Fruit fly (Drosophila melanogaster) whole organism, embryonic: ENCODE measurements around the gene Hr78.
A peak's percentile ranks its signal among the peaks of the same experiment; 100 is the strongest.

Experiments used
- Atf-2 ChIP-seq: fragments of 200-800 bp; sonication (Bioruptor generic); optimal IDR thresholded peaks from 2 replicates; lab custom pipeline; 2016; ENCODE audit warnings: missing biosample characterization, missing genetic modification characterization
- B-H1 ChIP-seq: fragments of 200-800 bp; sonication (Bioruptor generic); IDR thresholded peaks from 3 replicates; pipeline ENCODE4 v1.3.6; 2022; ENCODE audit warnings: missing biosample characterization, missing genetic modification characterization
- CG10462 ChIP-seq: fragments of 200-800 bp; sonication (Bioruptor generic); optimal IDR thresholded peaks from 2 replicates; lab custom pipeline; 2016; ENCODE audit warnings: missing biosample characterization, missing genetic modification characterization
- CG10565 ChIP-seq: fragments of 200-800 bp; sonication (Bioruptor generic); optimal IDR thresholded peaks from 3 replicates; lab custom pipeline; 2016; ENCODE audit warnings: missing biosample characterization, mild to moderate bottlenecking, missing genetic modification characterization
- CG11504 ChIP-seq: fragments of 200-800 bp; sonication (Bioruptor generic); optimal IDR thresholded peaks from 3 replicates; lab custom pipeline; 2019; ENCODE audit warnings: missing biosample characterization, mild to moderate bottlenecking, missing genetic modification characterization, moderate library complexity
- CG11696 ChIP-seq: fragments of 200-800 bp; sonication (Bioruptor generic); IDR thresholded peaks from 2 replicates; pipeline ENCODE4 v1.3.6; 2022; ENCODE audit warnings: missing biosample characterization, missing genetic modification characterization
- CG12155 ChIP-seq: fragments of 200-800 bp; sonication (Bioruptor generic); optimal IDR thresholded peaks from 3 replicates; lab custom pipeline; 2016; ENCODE audit warnings: missing biosample characterization, missing genetic modification characterization
- CG12219 ChIP-seq: fragments of 200-800 bp; sonication (Bioruptor generic); optimal IDR thresholded peaks from 3 replicates; lab custom pipeline; 2018; ENCODE audit warnings: missing biosample characterization, mild to moderate bottlenecking, missing genetic modification characterization
- CG12659 ChIP-seq: fragments of 200-800 bp; sonication (Bioruptor generic); optimal IDR thresholded peaks from 3 replicates; lab custom pipeline; 2017; ENCODE audit warnings: mild to moderate bottlenecking, missing biosample characterization, missing genetic modification reagents, missing genetic modification characterization
- CG15269 ChIP-seq: fragments of 200-800 bp; sonication (Bioruptor generic); optimal IDR thresholded peaks from 2 replicates; lab custom pipeline; 2018; ENCODE audit warnings: missing biosample characterization, mild to moderate bottlenecking, missing genetic modification characterization, moderate library complexity
- CG16779 ChIP-seq: fragments of 200-800 bp; sonication (Bioruptor generic); IDR thresholded peaks from 2 replicates; pipeline ENCODE4 v1.3.6; 2022; ENCODE audit warnings: missing biosample characterization, missing genetic modification characterization
- CG17328 ChIP-seq: fragments of 200-800 bp; sonication (Bioruptor generic); IDR thresholded peaks from 2 replicates; pipeline ENCODE4 v1.3.6; 2022; ENCODE audit warnings: missing biosample characterization, missing genetic modification characterization
- CG17568 ChIP-seq: fragments of 200-800 bp; sonication (Bioruptor generic); optimal IDR thresholded peaks from 2 replicates; lab custom pipeline; 2018; ENCODE audit warnings: missing biosample characterization, mild to moderate bottlenecking, missing genetic modification characterization, moderate library complexity
- CG2129 ChIP-seq: fragments of 200-800 bp; sonication (Bioruptor generic); IDR thresholded peaks from 2 replicates; pipeline ENCODE4 v1.3.6; 2022; ENCODE audit warnings: missing biosample characterization, missing genetic modification characterization; ENCODE audit not compliant: partially characterized antibody
- CG2202 ChIP-seq: fragments of 200-800 bp; sonication (Bioruptor generic); optimal IDR thresholded peaks from 2 replicates; lab custom pipeline; 2018; ENCODE audit warnings: missing biosample characterization, mild to moderate bottlenecking, missing genetic modification characterization
- CG30431 ChIP-seq: fragments of 200-800 bp; sonication (Bioruptor generic); optimal IDR thresholded peaks from 2 replicates; lab custom pipeline; 2017; ENCODE audit warnings: missing biosample characterization, missing genetic modification characterization
- CG32767 ChIP-seq: fragments of 200-800 bp; sonication (Bioruptor generic); IDR thresholded peaks from 2 replicates; pipeline ENCODE4 v1.3.6; 2022; ENCODE audit warnings: missing biosample characterization, missing genetic modification characterization
- CG3281 ChIP-seq: fragments of 200-800 bp; sonication (Bioruptor generic); optimal IDR thresholded peaks from 3 replicates; lab custom pipeline; 2017; ENCODE audit warnings: missing biosample characterization, mild to moderate bottlenecking, missing genetic modification characterization
- CG4404 ChIP-seq: fragments of 200-800 bp; sonication (Bioruptor generic); IDR thresholded peaks from 2 replicates; pipeline ENCODE4 v1.3.6; 2022; ENCODE audit warnings: missing biosample characterization, missing genetic modification characterization
- CG6254 ChIP-seq: fragments of 200-800 bp; sonication (Bioruptor generic); optimal IDR thresholded peaks from 3 replicates; lab custom pipeline; 2017; ENCODE audit warnings: mild to moderate bottlenecking, missing biosample characterization, missing genetic modification reagents, missing genetic modification characterization
- CG6654 ChIP-seq: fragments of 200-800 bp; sonication (Bioruptor generic); optimal IDR thresholded peaks from 2 replicates; lab custom pipeline; 2017; ENCODE audit warnings: missing biosample characterization, mild to moderate bottlenecking, missing genetic modification characterization
- CG7271 ChIP-seq: fragments of 200-800 bp; sonication (Bioruptor generic); optimal IDR thresholded peaks from 2 replicates; lab custom pipeline; 2018; ENCODE audit warnings: missing biosample characterization, mild to moderate bottlenecking, missing genetic modification characterization, moderate library complexity
- CG7357 ChIP-seq: fragments of 200-800 bp; sonication (Bioruptor generic); IDR thresholded peaks from 3 replicates; pipeline ENCODE4 v1.3.6; 2022; ENCODE audit warnings: missing biosample characterization, missing genetic modification characterization
- CG7786 ChIP-seq: fragments of 200-800 bp; sonication (Bioruptor generic); optimal IDR thresholded peaks from 2 replicates; lab custom pipeline; 2016; ENCODE audit warnings: missing biosample characterization, missing genetic modification characterization
- CG7963 ChIP-seq: fragments of 200-800 bp; sonication (Bioruptor generic); IDR thresholded peaks from 3 replicates; pipeline ENCODE4 v1.3.6; 2022; ENCODE audit warnings: missing biosample characterization, missing genetic modification characterization; ENCODE audit not compliant: partially characterized antibody
- CG9609 ChIP-seq: fragments of 200-800 bp; sonication (Bioruptor generic); optimal IDR thresholded peaks from 3 replicates; lab custom pipeline; 2016; ENCODE audit warnings: missing biosample characterization, missing genetic modification characterization
- CkIIα-i1 ChIP-seq: fragments of 200-800 bp; sonication (Bioruptor generic); IDR thresholded peaks from 2 replicates; pipeline ENCODE4 v1.3.6; 2022; ENCODE audit warnings: missing biosample characterization, missing genetic modification characterization
- Doc3 ChIP-seq: fragments of 200-800 bp; sonication (Bioruptor generic); IDR thresholded peaks from 3 replicates; pipeline ENCODE4 v1.3.6; 2022; ENCODE audit warnings: missing biosample characterization, missing genetic modification characterization; ENCODE audit not compliant: partially characterized antibody
- Eip74EF ChIP-seq, 2 experiments: fragments of 200-800 bp in 1 of 2; fragments of >200 bp in 1 of 2; sonication (Bioruptor generic) in 1 of 2; optimal IDR thresholded peaks; 2 replicates each; lab custom pipeline; 2017 to 2019; ENCODE audit warnings: missing biosample characterization in 2 of 2, missing genetic modification characterization in 2 of 2, mild to moderate bottlenecking in 1 of 2, moderate library complexity in 1 of 2
- Neu2 ChIP-seq: fragments of 200-800 bp; sonication (Bioruptor generic); optimal IDR thresholded peaks from 3 replicates; lab custom pipeline; 2016; ENCODE audit warnings: missing biosample characterization, missing genetic modification characterization, borderline replicate concordance
- Trl ChIP-seq, 3 experiments: fragments of >200 bp in 2 of 3; fragments of 200-800 bp in 1 of 3; sonication (Bioruptor generic) in 1 of 3; optimal IDR thresholded peaks; 2 replicates in 1 of 3; 3 replicates in 2 of 3; lab custom pipeline; 2016 to 2017; ENCODE audit warnings: missing biosample characterization in 1 of 3, missing genetic modification characterization in 1 of 3
- ara ChIP-seq: fragments of 200-800 bp; sonication (Bioruptor generic); IDR thresholded peaks from 2 replicates; pipeline ENCODE4 v1.3.6; 2022; ENCODE audit warnings: missing biosample characterization, missing genetic modification characterization
- chif ChIP-seq, 2 experiments: fragments of 200-800 bp; sonication (Bioruptor generic); optimal IDR thresholded peaks; 3 replicates each; lab custom pipeline; 2016; ENCODE audit warnings: missing biosample characterization in 2 of 2, missing genetic modification characterization in 2 of 2
- dm ChIP-seq: fragments of 200-800 bp; sonication (Bioruptor generic); optimal IDR thresholded peaks from 3 replicates; lab custom pipeline; 2016; ENCODE audit warnings: missing biosample characterization, missing genetic modification characterization
- fd3F ChIP-seq: fragments of 200-800 bp; sonication (Bioruptor generic); optimal IDR thresholded peaks from 2 replicates; lab custom pipeline; 2018; ENCODE audit warnings: missing biosample characterization, mild to moderate bottlenecking, missing genetic modification characterization, moderate library complexity
- fd96Cb ChIP-seq: fragments of 200-800 bp; sonication (Bioruptor generic); optimal IDR thresholded peaks from 2 replicates; lab custom pipeline; 2018; ENCODE audit warnings: missing biosample characterization, mild to moderate bottlenecking, missing genetic modification characterization, moderate library complexity
- gt ChIP-seq: fragments of 200-800 bp; sonication (Bioruptor generic); IDR thresholded peaks from 2 replicates; pipeline ENCODE4 v1.3.6; 2022; ENCODE audit warnings: missing biosample characterization, missing genetic modification characterization
- hkb ChIP-seq, 2 experiments: fragments of 200-800 bp in 1 of 2; fragments of >200 bp in 1 of 2; sonication (Bioruptor generic) in 1 of 2; IDR thresholded peaks in 1 of 2; optimal IDR thresholded peaks in 1 of 2; 2 replicates each; pipeline versions ENCODE4 v1.3.6 to Lab custom; 2017 to 2022; ENCODE audit warnings: missing biosample characterization in 1 of 2, missing genetic modification characterization in 1 of 2
- lola ChIP-seq, 3 experiments: fragments of >200 bp in 2 of 3; fragments of 200-800 bp in 1 of 3; sonication (Bioruptor generic) in 1 of 3; optimal IDR thresholded peaks; 2 replicates each; lab custom pipeline; 2017 to 2019; ENCODE audit warnings: missing biosample characterization in 3 of 3, missing genetic modification characterization in 3 of 3, mild to moderate bottlenecking in 1 of 3, moderate library complexity in 1 of 3
- lov ChIP-seq, 2 experiments: fragments of 200-800 bp in 1 of 2; fragments of >200 bp in 1 of 2; sonication (Bioruptor generic) in 1 of 2; IDR thresholded peaks in 1 of 2; optimal IDR thresholded peaks in 1 of 2; 2 replicates in 1 of 2; 3 replicates in 1 of 2; pipeline versions ENCODE4 v1.3.6 to Lab custom; 2017 to 2022; ENCODE audit warnings: missing biosample characterization in 1 of 2, missing genetic modification characterization in 1 of 2
- prd ChIP-seq, 3 experiments: fragments of >200 bp in 2 of 3; fragments of 200-800 bp in 1 of 3; sonication (Bioruptor generic) in 1 of 3; optimal IDR thresholded peaks in 2 of 3; IDR thresholded peaks in 1 of 3; 2 replicates in 2 of 3; 3 replicates in 1 of 3; pipeline versions ENCODE4 v1.3.6 to Lab custom; 2017 to 2022; ENCODE audit warnings: missing biosample characterization in 1 of 3, missing genetic modification characterization in 1 of 3
- rib ChIP-seq: fragments of 200-800 bp; sonication (Bioruptor generic); IDR thresholded peaks from 2 replicates; pipeline ENCODE4 v1.3.6; 2022; ENCODE audit warnings: missing biosample characterization, missing genetic modification characterization
- sr ChIP-seq: fragments of 200-800 bp; sonication (Bioruptor generic); IDR thresholded peaks from 3 replicates; pipeline ENCODE4 v1.3.6; 2022; ENCODE audit warnings: missing biosample characterization, missing genetic modification characterization
- ssp ChIP-seq: fragments of 200-800 bp; sonication (Bioruptor generic); IDR thresholded peaks from 2 replicates; pipeline ENCODE4 v1.3.6; 2022; ENCODE audit warnings: missing biosample characterization, missing genetic modification characterization
- tio ChIP-seq: fragments of 200-800 bp; sonication (Bioruptor generic); optimal IDR thresholded peaks from 2 replicates; lab custom pipeline; 2017; ENCODE audit warnings: missing biosample characterization, missing genetic modification characterization, inconsistent platforms
- twi ChIP-seq: fragments of 200-800 bp; optimal IDR thresholded peaks from 2 replicates; lab custom pipeline; 2019; ENCODE audit warnings: missing biosample characterization, mild to moderate bottlenecking, missing genetic modification characterization, moderate library complexity

The Hr78 gene

DNA sequence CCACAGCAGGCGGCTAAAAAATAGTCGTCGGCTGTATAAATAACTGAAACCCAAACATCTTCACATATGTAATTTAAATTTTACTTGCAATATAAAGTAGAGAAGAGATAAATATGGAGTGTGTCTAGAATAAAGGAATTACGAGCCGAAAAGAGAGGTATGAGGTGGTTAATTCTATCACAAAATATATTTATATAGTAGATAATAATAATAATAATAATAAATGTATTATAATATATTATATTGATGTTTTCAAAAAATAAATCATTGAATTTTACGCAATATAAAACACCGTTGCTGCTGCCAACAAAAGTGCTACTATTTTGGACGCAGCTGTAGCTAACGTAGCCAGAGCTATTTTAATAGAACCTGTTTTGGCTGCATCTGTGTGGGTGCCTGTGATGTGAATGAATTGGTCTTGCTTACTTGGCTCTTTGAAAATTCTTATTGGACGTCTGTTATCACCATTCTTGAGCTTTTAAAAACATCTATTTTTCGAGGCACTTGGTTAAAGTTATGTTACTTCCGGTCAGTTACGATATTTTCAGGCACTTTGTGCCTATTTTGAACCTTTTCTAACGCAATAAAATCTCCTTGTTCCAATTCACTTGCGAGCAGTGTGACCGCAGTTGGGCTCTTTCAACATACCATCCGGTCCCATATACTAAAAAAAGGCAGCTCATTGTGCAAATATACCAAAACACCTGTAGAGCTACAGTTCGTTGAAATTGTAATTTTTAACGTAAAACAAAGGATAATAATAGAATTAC, at the start of gene Hr78 (continued):
- TF ChIP-seq lov (optimal IDR thresholded peaks at IDR 0.05; lab: Kevin White, UChicago) (no peak), lov (GFP tag; IDR thresholded peaks at IDR 0.05; lab: Robert Waterston, UW) (0 out of 3 replicates have a peak, but pooled peaks have one; percentile 54), CG15269 (peak; percentile 90), CG7786 (GFP tag; lab: Kevin White, UChicago) (peak; percentile 25), chif (GFP tag; optimal IDR thresholded peaks at IDR 0.05; lab: Kevin White, UChicago) (no peak), fd3F (GFP tag; lab: Kevin White, UChicago) (peak; percentile 70), CG11696 (GFP tag; lab: Robert Waterston, UW) (peak; percentile 98), CG12659 (GFP tag; lab: Kevin White, UChicago) (peak; percentile 91), CG10565 (no peak), twi (tag; lab: Kevin White, UChicago) (peak; percentile 37), CG12219 (GFP tag; lab: Kevin White, UChicago) (peak; percentile 54), hkb (optimal IDR thresholded peaks at IDR 0.05; lab: Kevin White, UChicago) (no peak), hkb (GFP tag; IDR thresholded peaks at IDR 0.05; lab: Robert Waterston, UW) (peak; percentile 88), Doc3 (GFP tag; lab: Robert Waterston, UW) (no peak), CG10462 (GFP tag; lab: Kevin White, UChicago) (peak; percentile 30), rib (GFP tag; lab: Robert Waterston, UW) (no peak), ssp (GFP tag; lab: Robert Waterston, UW) (no peak), fd96Cb (tag; lab: Kevin White, UChicago) (peak; percentile 64), CG7271 (tag; lab: Kevin White, UChicago) (peak; percentile 71), CG16779 (GFP tag; lab: Robert Waterston, UW) (no peak), CG2129 (GFP tag; lab: Robert Waterston, UW) (no peak), Neu2 (GFP tag; lab: Kevin White, UChicago) (no peak), CG3281 (GFP tag; lab: Kevin White, UChicago) (peak; percentile 89), CG2202 (peak; percentile 9), ara (GFP tag; lab: Robert Waterston, UW) (peak; percentile 55), Atf-2 (no peak), dm (GFP tag; lab: Kevin White, UChicago) (no peak), prd (optimal IDR thresholded peaks at IDR 0.05; lab: Kevin White, UChicago) (no peak), prd (GFP tag; IDR thresholded peaks at IDR 0.05; lab: Robert Waterston, UW) (peak; percentile 77), CG17328 (GFP tag; lab: Robert Waterston, UW) (peak; percentile 66; the same call in 1 of the 2 replicates), Trl (optimal IDR thresholded peaks at IDR 0.05; lab: Kevin White, UChicago) (no peak), Trl (GFP tag; optimal IDR thresholded peaks at IDR 0.05; lab: Kevin White, UChicago) (no peak), CG7963 (GFP tag; lab: Robert Waterston, UW) (no peak), gt (GFP tag; lab: Robert Waterston, UW) (0 out of 2 replicates have a peak, but pooled peaks have one; percentile 28), CG11504 (tag; lab: Kevin White, UChicago) (no peak), CG4404 (GFP tag; lab: Robert Waterston, UW) (peak; percentile 24; the same call in 1 of the 2 replicates), CG6254 (peak; percentile 72), tio (GFP tag; lab: Kevin White, UChicago) (peak; percentile 71), CG9609 (no peak), CkIIα-i1 (GFP tag; lab: Robert Waterston, UW) (no peak), CG12155 (GFP tag; lab: Kevin White, UChicago) (peak; percentile 58), CG32767 (GFP tag; lab: Robert Waterston, UW) (peak; percentile 69), CG7357 (GFP tag; lab: Robert Waterston, UW) (0 out of 3 replicates have a peak, but pooled peaks have one; percentile 52), Eip74EF (GFP tag; optimal IDR thresholded peaks at IDR 0.05; lab: Kevin White, UChicago) (peak in 1 of 2 experiments; percentile 79), CG6654 (GFP tag; lab: Kevin White, UChicago) (peak; percentile 40), sr (GFP tag; lab: Robert Waterston, UW) (no peak), CG17568 (GFP tag; lab: Kevin White, UChicago) (peak; percentile 76), lola (GFP tag; optimal IDR thresholded peaks at IDR 0.05; lab: Kevin White, UChicago) (peak in 1 of 3 experiments; percentile 76), B-H1 (GFP tag; lab: Robert Waterston, UW) (no peak; the same call in 2 of the 3 replicates), CG30431 (GFP tag; lab: Kevin White, UChicago) (peak; percentile 63)
